Worm (Caenorhabditis elegans) whole organism, L4 larva: ENCODE results near the gene fbxa-127.

Experiments used
- D1046.2 ChIP-seq: fragments of 200-800 bp; sonication (Bioruptor generic); IDR thresholded peaks from 2 replicates; pipeline ENCODE4 v1.3.6; 2022; ENCODE audit warnings: missing genetic modification characterization, missing compliant biosample characterization
- F49E8.2 ChIP-seq: sonication (generic microtip); optimal IDR thresholded peaks from 2 replicates; lab custom pipeline; 2016; ENCODE audit warnings: missing compliant biosample characterization, mild to moderate bottlenecking, missing genetic modification characterization, borderline replicate concordance
- Y48G9A.11 ChIP-seq: fragments of 200-800 bp; sonication (Bioruptor generic); IDR thresholded peaks from 2 replicates; pipeline ENCODE4 v1.3.6; 2022; ENCODE audit warnings: missing genetic modification reagents, missing genetic modification characterization, missing compliant biosample characterization
- Y75B8A.6 ChIP-seq: fragments of 200-800 bp; sonication (Bioruptor generic); IDR thresholded peaks from 2 replicates; pipeline ENCODE4 v1.3.6; 2022; ENCODE audit warnings: missing genetic modification reagents, missing genetic modification characterization, missing compliant biosample characterization
- ZK337.2 ChIP-seq: fragments of 200-800 bp; sonication (Bioruptor generic); IDR thresholded peaks from 2 replicates; pipeline ENCODE4 v1.3.6; 2022; ENCODE audit warnings: missing genetic modification reagents, missing genetic modification characterization, missing compliant biosample characterization
- aha-1 ChIP-seq: fragments of 150-350 bp; peaks from one replicate; lab custom pipeline; 2014; ENCODE audit warnings: missing biosample characterization, missing genetic modification characterization
- ama-1 ChIP-seq: fragments of 150-350 bp; optimal IDR thresholded peaks from 2 replicates; lab custom pipeline; 2014; ENCODE audit warnings: inconsistent platforms, mixed read lengths
- ceh-20 ChIP-seq: fragments of 200-800 bp; sonication (Bioruptor generic); IDR thresholded peaks from 2 replicates; pipeline ENCODE4 v1.3.6; 2022; ENCODE audit warnings: missing genetic modification reagents, missing genetic modification characterization, missing compliant biosample characterization
- ces-1 ChIP-seq: fragments of 150-350 bp; sonication (generic microtip); optimal IDR thresholded peaks from 4 replicates; lab custom pipeline; 2014; ENCODE audit warnings: missing biosample characterization, missing genetic modification reagents, missing genetic modification characterization
- cey-2 ChIP-seq: sonication (generic microtip); optimal IDR thresholded peaks from 3 replicates; lab custom pipeline; 2017; ENCODE audit warnings: missing genetic modification characterization, mild to moderate bottlenecking, missing compliant biosample characterization, antibody characterized with exemption, borderline replicate concordance; ENCODE audit not compliant: insufficient read depth
- dmd-6 ChIP-seq: fragments of 200-800 bp; sonication (Bioruptor generic); IDR thresholded peaks from 2 replicates; pipeline ENCODE4 v1.3.6; 2022; ENCODE audit warnings: missing genetic modification reagents, missing genetic modification characterization, missing compliant biosample characterization
- dmd-8 ChIP-seq: fragments of 200-800 bp; sonication (Bioruptor generic); IDR thresholded peaks from 2 replicates; pipeline ENCODE4 v1.3.6; 2022; ENCODE audit warnings: missing genetic modification characterization, missing compliant biosample characterization
- fkh-10 ChIP-seq: fragments of 150-350 bp; optimal IDR thresholded peaks from 2 replicates; lab custom pipeline; 2014; ENCODE audit warnings: missing biosample characterization, missing genetic modification reagents, missing genetic modification characterization
- gei-8 ChIP-seq: fragments of 200-800 bp; sonication (Bioruptor generic); optimal IDR thresholded peaks from 2 replicates; lab custom pipeline; 2018; ENCODE audit warnings: mild to moderate bottlenecking, missing genetic modification characterization, missing compliant biosample characterization
- hlh-11 ChIP-seq: fragments of 200-800 bp; sonication (Bioruptor generic); optimal IDR thresholded peaks from 2 replicates; lab custom pipeline; 2018; ENCODE audit warnings: mild to moderate bottlenecking, missing genetic modification characterization, missing compliant biosample characterization
- hlh-30 ChIP-seq: sonication (generic microtip); optimal IDR thresholded peaks from 2 replicates; lab custom pipeline; 2017; ENCODE audit warnings: antibody characterized with exemption, mild to moderate bottlenecking, missing genetic modification characterization, missing compliant biosample characterization; ENCODE audit not compliant: insufficient read depth
- lin-38 ChIP-seq: fragments of 200-800 bp; sonication (Bioruptor generic); IDR thresholded peaks from 2 replicates; pipeline ENCODE4 v1.3.6; 2022; ENCODE audit warnings: missing genetic modification reagents, missing genetic modification characterization, missing compliant biosample characterization
- lir-3 ChIP-seq: sonication (generic microtip); optimal IDR thresholded peaks from 2 replicates; lab custom pipeline; 2016; ENCODE audit warnings: mild to moderate bottlenecking, missing genetic modification characterization, missing compliant biosample characterization
- lsy-2 ChIP-seq, 2 experiments: fragments of 150-350 bp in 1 of 2; sonication (generic microtip) in 1 of 2; optimal IDR thresholded peaks; 2 replicates each; lab custom pipeline; 2014 to 2017; ENCODE audit warnings: missing biosample characterization in 2 of 2, missing genetic modification characterization in 2 of 2
- mdl-1 ChIP-seq, 2 experiments: fragments of 150-350 bp in 1 of 2; sonication (generic microtip) in 1 of 2; optimal IDR thresholded peaks; 2 replicates each; lab custom pipeline; 2014 to 2017; ENCODE audit warnings: missing biosample characterization in 2 of 2, missing genetic modification characterization in 2 of 2
- mes-2 ChIP-seq: sonication (generic microtip); optimal IDR thresholded peaks from 2 replicates; lab custom pipeline; 2016; ENCODE audit warnings: missing genotype, mild to moderate bottlenecking, missing genetic modification characterization, missing compliant biosample characterization; ENCODE audit not compliant: poor library complexity, severe bottlenecking
- nhr-237 ChIP-seq: sonication (generic microtip); optimal IDR thresholded peaks from 2 replicates; lab custom pipeline; 2017; ENCODE audit warnings: missing biosample characterization, missing genetic modification characterization
- nhr-28 ChIP-seq: fragments of 150-350 bp; optimal IDR thresholded peaks from 2 replicates; lab custom pipeline; 2014; ENCODE audit warnings: missing biosample characterization, missing genetic modification characterization
- nhr-42 ChIP-seq: fragments of 200-800 bp; sonication (Bioruptor generic); IDR thresholded peaks from 2 replicates; pipeline ENCODE4 v1.3.6; 2022; ENCODE audit warnings: missing genetic modification characterization, missing compliant biosample characterization
- nhr-76 ChIP-seq: fragments of 150-350 bp; optimal IDR thresholded peaks from 2 replicates; lab custom pipeline; 2014; ENCODE audit warnings: missing biosample characterization, missing genetic modification characterization
- php-3 ChIP-seq: fragments of 200-800 bp; sonication (Bioruptor generic); IDR thresholded peaks from 2 replicates; pipeline ENCODE4 v1.3.6; 2022; ENCODE audit warnings: missing genetic modification reagents, missing genetic modification characterization, missing compliant biosample characterization
- rbr-2 ChIP-seq: sonication (generic microtip); optimal IDR thresholded peaks from 2 replicates; lab custom pipeline; 2016; ENCODE audit warnings: missing genotype, missing genetic modification characterization, missing compliant biosample characterization
- set-16 ChIP-seq: fragments of 200-800 bp; sonication (Bioruptor generic); IDR thresholded peaks from 2 replicates; pipeline ENCODE4 v1.3.6; 2022; ENCODE audit warnings: missing genetic modification reagents, missing genetic modification characterization, missing compliant biosample characterization
- unc-130 ChIP-seq: sonication (generic microtip); optimal IDR thresholded peaks from 2 replicates; lab custom pipeline; 2016; ENCODE audit warnings: missing genetic modification reagents, missing genetic modification characterization, missing compliant biosample characterization
- unc-62 ChIP-seq, 3 experiments: fragments of 150-350 bp in 1 of 3; sonication (generic microtip); optimal IDR thresholded peaks in 2 of 3; peaks in 1 of 3; 1 replicate in 1 of 3; 2 replicates in 2 of 3; lab custom pipeline; 2014 to 2017; ENCODE audit warnings: missing biosample characterization in 3 of 3, missing genetic modification characterization in 3 of 3, missing genetic modification reagents in 3 of 3, missing genotype in 1 of 3

Gene fbxa-127

DNA sequence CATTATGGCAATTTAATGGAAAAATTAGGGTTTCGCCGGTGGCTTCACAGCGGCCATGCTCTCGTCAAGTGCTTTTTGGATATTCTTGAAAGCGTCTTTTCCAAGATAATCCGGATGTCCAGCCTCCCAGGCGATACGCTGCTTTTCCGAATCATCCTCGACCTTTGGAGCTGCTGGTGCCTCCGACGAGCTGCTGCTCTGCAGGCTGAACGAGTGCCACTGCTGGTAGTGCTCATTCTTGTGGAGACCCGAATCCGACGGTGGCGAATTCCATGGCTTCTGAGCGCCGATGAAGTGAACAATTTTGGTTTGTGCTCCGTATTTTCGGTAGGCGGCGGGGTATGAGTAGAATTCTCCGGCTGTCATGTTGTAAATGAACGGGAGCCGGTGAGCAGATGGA lies 16.7 kb downstream of the fbxa-127 start:
- TF ChIP-seq set-16 = peak; percentile 75
- TF ChIP-seq aha-1 (tag; lab: Kevin White, UChicago) = peak; percentile 85
- TF ChIP-seq ceh-20 (GFP tag; lab: Robert Waterston, UW) = no peak
- TF ChIP-seq gei-8 (GFP tag; lab: Kevin White, UChicago) = no peak
- TF ChIP-seq, all 104 proteins: peak for 2

DNA sequence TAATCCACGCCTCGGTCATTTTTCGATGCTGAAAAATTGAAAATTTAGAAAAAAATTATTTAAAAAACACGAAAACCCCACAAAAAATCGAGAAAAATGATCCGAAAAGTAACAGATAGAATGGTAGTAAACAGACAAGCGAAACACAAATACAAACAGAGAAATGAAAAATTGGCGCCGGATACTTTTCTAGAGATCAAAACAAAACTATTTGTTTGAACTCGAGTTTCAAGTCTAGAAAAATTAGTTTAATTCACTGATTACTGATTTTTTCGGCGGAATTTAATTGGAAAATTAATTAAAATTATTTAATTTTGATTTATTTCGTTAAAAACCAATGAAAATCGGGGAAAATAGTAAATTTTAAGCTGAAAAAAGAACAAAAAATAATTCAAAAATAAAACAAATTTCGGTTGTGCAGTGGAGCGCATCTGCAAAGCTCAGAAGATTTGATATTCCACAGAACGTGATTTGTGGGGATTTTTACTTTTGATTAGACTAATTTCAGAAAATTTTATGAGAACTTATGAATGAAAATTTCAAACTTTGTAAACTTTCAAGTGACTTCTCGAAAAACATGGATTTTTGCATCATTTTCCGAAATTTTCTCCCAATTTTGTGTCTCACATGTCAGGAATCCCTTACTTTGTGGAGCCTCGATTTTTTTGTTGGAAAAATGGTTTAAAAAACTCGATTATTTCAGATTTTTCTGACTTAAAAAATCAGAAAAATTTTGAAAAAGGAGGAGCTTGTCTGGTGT lies 17.9 kb downstream of the fbxa-127 start, which contains the start of gene gyg-2:
Gene gyg-2, minus strand, starts transcription at position 28 of the 760 bp plus-strand sequence.
- TF ChIP-seq lin-38 (GFP tag; lab: Robert Waterston, UW) (peak; percentile 84), aha-1 (tag; lab: Kevin White, UChicago) (peak; percentile 9), mdl-1 (tag; optimal IDR thresholded peaks at IDR 0.05; lab: Kevin White, UChicago) (no peak)
- TF ChIP-seq, all 104 proteins: peak for 2

DNA sequence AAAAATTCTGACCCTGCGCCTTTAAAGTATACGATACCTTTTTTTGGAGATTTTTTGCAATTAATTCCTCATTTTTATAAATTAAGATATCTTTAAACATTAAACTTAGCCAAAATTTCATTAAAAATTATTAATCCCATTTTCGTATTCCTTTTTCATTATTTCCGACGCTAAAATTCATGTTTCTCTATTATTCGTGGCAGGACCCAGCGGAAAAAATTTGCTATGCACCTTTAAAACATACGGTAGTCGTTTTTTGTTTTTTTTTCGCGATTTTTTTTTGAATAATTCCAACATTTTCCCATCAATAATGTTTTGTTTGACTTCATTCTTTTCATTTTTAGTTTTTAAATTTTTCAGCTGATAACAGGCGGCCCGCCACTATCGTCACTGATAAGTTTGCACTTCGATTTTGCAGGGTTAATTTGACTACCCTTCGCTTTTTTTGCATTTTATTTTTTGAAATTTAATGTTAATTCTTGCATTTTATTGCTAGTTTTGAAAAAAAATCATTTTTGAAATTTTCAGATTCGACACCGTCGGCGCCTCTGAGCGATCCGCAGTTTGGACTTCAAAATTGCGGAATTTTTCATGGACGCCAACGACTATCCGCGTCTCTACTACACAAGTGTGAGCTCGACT lies 18.6 kb downstream of the fbxa-127 start, which contains the start of gene dkf-2:
Gene dkf-2, plus strand, starts transcription at position 592 of the 642 bp plus-strand sequence.
- TF ChIP-seq F49E8.2 = peak; percentile 46
- peak in 1 of 2 experiments; percentile 64 for TF ChIP-seq unc-62 (GFP tag; optimal IDR thresholded peaks at IDR 0.05 in 1 of 2; lab: Kevin White, UChicago)
- TF ChIP-seq unc-62 (tag; optimal IDR thresholded peaks at IDR 0.05; lab: Kevin White, UChicago) = no peak
- no peak for TF ChIP-seq D1046.2 (GFP tag; lab: Robert Waterston, UW)
- no peak for TF ChIP-seq mes-2
- no peak; the same call in 1 of the 2 replicates for TF ChIP-seq dmd-6 (GFP tag; lab: Robert Waterston, UW)
- no peak for TF ChIP-seq hlh-11 (tag; lab: Kevin White, UChicago)
- TF ChIP-seq aha-1 (tag; lab: Kevin White, UChicago) = peak; percentile 20
- TF ChIP-seq, all 104 proteins: peak for 3

DNA sequence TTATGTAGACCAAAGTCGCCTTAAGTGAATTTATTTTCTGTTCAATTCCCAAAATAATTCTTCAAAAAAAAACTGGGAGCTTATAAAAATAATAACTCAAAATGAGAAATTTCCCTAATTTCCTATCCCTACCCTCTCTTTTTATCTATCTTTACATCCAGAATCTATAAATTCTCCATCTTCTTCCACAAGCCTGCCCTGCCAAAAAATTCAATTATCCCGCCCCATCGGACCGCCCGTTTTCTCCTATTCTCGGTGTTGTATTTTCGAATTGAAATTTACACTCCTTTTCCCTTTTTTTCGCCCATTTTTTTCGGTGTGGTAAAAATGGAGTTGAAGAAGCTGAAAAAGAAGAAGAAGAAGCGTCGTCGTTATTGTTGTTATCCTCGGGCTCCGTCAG lies 20.9 kb downstream of the fbxa-127 start:
- peak; percentile 9 for TF ChIP-seq ces-1 (GFP tag; lab: Kevin White, UChicago)
- TF ChIP-seq nhr-76 = no peak

DNA sequence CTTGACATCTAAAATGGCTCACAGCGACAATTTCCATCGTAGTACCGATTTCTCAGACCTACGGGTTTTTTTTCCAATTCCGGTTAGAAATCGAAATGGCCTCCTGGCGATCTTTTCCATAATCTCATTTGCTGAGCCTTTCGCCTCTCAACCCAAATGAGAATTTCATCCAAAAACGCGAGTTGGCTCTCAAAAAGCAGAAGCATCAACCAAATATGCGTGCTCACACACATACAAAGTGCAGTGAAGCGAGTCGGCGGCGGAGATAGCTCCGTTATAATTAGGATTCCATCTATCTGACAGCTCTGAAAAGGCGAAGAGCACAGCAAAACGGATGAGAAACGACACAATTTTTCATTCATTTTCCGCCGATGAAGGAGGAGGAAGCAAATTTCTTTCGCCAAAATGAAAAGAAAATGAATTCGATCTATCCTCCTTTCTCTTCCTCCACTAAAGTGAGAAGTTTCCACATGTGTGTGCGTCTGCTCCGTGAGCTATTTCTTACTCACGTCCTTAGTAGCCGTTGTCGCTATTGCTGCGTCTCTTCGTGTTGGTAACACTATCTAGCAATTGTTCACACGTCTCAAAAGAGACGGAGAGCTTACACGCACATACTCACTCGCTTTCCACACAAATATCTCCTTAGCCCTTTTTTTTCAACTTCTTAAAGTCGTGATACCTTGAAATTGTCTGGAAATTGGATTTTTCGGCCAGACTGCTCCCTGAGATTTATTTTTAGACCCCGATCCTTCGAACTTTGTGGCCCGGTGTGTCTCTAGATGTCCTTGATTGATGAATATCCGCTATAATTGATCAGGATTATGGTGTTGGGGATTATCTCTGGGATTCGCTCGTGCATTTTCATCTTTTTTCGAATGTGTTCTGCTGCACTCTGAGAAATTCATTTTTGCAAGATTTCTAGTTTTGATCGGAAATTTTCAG lies 23.8 kb downstream of the fbxa-127 start:
- peak; percentile 41 for TF ChIP-seq fkh-10 (GFP tag; lab: Kevin White, UChicago)
- TF ChIP-seq unc-62 (GFP tag; optimal IDR thresholded peaks at IDR 0.05 in 1 of 2; lab: Kevin White, UChicago) = peak in 1 of 2 experiments; percentile 97
- TF ChIP-seq unc-62 (tag; optimal IDR thresholded peaks at IDR 0.05; lab: Kevin White, UChicago) = no peak
- TF ChIP-seq aha-1 (tag; lab: Kevin White, UChicago) = peak; percentile 52
- TF ChIP-seq nhr-237 (tag; lab: Kevin White, UChicago) = no peak

DNA sequence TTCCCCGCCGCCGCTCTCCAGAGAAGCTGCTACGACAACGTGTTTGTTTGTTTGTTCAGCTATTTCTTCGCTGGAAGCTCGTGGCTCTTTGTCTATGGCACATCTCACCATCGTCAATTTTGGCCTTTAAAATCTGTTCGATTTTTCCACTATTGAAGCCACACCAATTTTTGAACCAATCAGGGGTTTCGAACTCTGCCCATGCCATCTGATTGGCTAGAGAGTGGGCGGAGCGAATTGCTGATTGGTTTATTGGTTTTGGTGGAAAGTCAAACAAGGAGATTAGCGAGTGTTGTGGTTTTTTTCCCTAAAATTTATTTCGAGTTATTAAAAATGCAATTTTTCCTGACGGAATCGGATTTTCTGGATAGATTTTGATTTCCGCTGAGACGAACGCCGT lies 27.6 kb downstream of the fbxa-127 start:
- TF ChIP-seq php-3 (GFP tag; lab: Robert Waterston, UW) (no peak), lir-3 (tag; lab: Kevin White, UChicago) (no peak), Y48G9A.11 (no peak), lsy-2 (tag; optimal IDR thresholded peaks at IDR 0.05; lab: Kevin White, UChicago) (no peak), ZK337.2 (GFP tag; lab: Robert Waterston, UW) (no peak), unc-130 (GFP tag; lab: Kevin White, UChicago) (no peak), unc-62 (GFP tag; optimal IDR thresholded peaks at IDR 0.05 in 1 of 2; lab: Kevin White, UChicago) (no peak), unc-62 (tag; optimal IDR thresholded peaks at IDR 0.05; lab: Kevin White, UChicago) (no peak), nhr-42 (GFP tag; lab: Robert Waterston, UW) (no peak), dmd-8 (no peak), nhr-28 (tag; lab: Kevin White, UChicago) (no peak), Y75B8A.6 (no peak), hlh-30 (tag; lab: Kevin White, UChicago) (no peak), cey-2 (tag; lab: Kevin White, UChicago) (no peak), rbr-2 (no peak), ama-1 (lab: Kevin White, UChicago) (no peak)
